Fruit fly (Drosophila melanogaster): ENCODE data around the gene CG17260.

The CG17260 gene

DNA sequence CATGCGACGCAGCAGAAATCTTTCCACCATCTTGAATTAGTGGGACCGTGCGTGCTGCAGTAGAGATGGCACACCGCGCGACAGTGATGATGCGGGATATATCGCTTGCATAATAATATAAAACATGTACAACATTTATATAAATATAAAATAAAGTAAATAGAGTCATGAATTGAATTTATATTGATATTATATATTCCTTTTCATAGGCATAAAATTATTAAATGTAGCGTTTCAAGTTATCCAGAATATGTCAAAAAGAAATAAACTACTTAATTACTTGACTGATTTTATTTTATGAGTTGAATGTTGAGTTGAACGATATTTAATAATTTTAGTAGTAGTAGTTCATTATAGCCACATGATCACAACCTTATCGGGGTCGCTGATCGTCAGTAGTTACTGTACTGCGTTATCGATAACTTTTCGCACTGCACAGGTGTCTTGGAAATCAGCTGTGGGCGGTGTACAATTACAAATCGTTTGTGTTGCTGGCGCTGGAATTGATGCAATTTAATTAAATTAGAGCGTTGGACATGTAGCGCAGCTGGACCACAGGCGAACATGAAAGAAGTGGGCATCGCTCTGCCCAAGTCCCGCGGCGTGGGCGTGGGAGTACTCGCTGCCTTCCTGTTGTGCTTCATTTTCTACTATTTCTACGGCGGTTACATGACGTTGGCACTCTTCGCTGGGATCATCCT lies 49.2 kb upstream of the CG17260 start, which contains the start of the genes Chd1 and Bem46 (continued):
- peak; percentile 76 for TF ChIP-seq CG15514 (GFP tag; optimal IDR thresholded peaks at IDR 0.05)
- peak; percentile 83 for TF ChIP-seq ken (GFP tag; IDR thresholded peaks at IDR 0.05)
- TF ChIP-seq dm (GFP tag; optimal IDR thresholded peaks at IDR 0.05), result peak; percentile 58
- peak; percentile 97 for TF ChIP-seq Ets65A (GFP tag)
- TF ChIP-seq nau (GFP tag; optimal IDR thresholded peaks at IDR 0.05), result no peak
- TF ChIP-seq Hr78 (GFP tag; optimal IDR thresholded peaks at IDR 0.05), result no peak
- peak; percentile 78; the same call in 2 of the 3 replicates for TF ChIP-seq CG11093 (GFP tag; IDR thresholded peaks at IDR 0.05)
- no peak for TF ChIP-seq D19B (GFP tag; optimal IDR thresholded peaks at IDR 0.05)
- peak; percentile 82 for TF ChIP-seq CG30020 (tag; optimal IDR thresholded peaks at IDR 0.05)
- TF ChIP-seq tna (GFP tag; IDR thresholded peaks at IDR 0.05; ENCODE audit: partially characterized antibody), result no peak
- peak; percentile 77 for TF ChIP-seq CG10979 (tag; optimal IDR thresholded peaks at IDR 0.05)
- TF ChIP-seq CG9727 (GFP tag; optimal IDR thresholded peaks at IDR 0.05), result peak; percentile 90
- TF ChIP-seq dysf (GFP tag; IDR thresholded peaks at IDR 0.05), result peak; percentile 88
- peak in 1 of 2 experiments; percentile 81 for TF ChIP-seq bsh (GFP tag; optimal IDR thresholded peaks at IDR 0.05)
- peak; percentile 15 for TF ChIP-seq mirr (GFP tag; optimal IDR thresholded peaks at IDR 0.05)
- TF ChIP-seq abd-A (tag; optimal IDR thresholded peaks at IDR 0.05), result no peak
- peak; percentile 64; the same call in 1 of the 3 replicates for TF ChIP-seq CG7357 (GFP tag; IDR thresholded peaks at IDR 0.05)
- peak; percentile 82 for TF ChIP-seq zfh1 (GFP tag; IDR thresholded peaks at IDR 0.05)
- peak; percentile 72 for TF ChIP-seq CG10462 (GFP tag; optimal IDR thresholded peaks at IDR 0.05)
- peak; percentile 50 for TF ChIP-seq CG16863 (GFP tag; optimal IDR thresholded peaks at IDR 0.05)
- peak; percentile 80 for TF ChIP-seq unpg (GFP tag; optimal IDR thresholded peaks at IDR 0.05)
- TF ChIP-seq CG10267 (tag; optimal IDR thresholded peaks at IDR 0.05), result peak; percentile 81
- TF ChIP-seq Lpt (GFP tag; optimal IDR thresholded peaks at IDR 0.05), result no peak
- TF ChIP-seq CG30403 (GFP tag; optimal IDR thresholded peaks at IDR 0.05), result peak; percentile 93
- TF ChIP-seq CG34376 (GFP tag; optimal IDR thresholded peaks at IDR 0.05), result no peak
- no peak for TF ChIP-seq Hey (tag; optimal IDR thresholded peaks at IDR 0.05)
- peak; percentile 79; the same call in 2 of the 3 replicates for TF ChIP-seq Mrtf (GFP tag; IDR thresholded peaks at IDR 0.05)
- TF ChIP-seq D (optimal IDR thresholded peaks at IDR 0.05), result no peak
- peak; percentile 70 for TF ChIP-seq D (GFP tag; optimal IDR thresholded peaks at IDR 0.05)
- peak; percentile 78 for TF ChIP-seq CG7372 (GFP tag; IDR thresholded peaks at IDR 0.05)
- peak; percentile 44 for TF ChIP-seq pfk (GFP tag; optimal IDR thresholded peaks at IDR 0.05)
- TF ChIP-seq gro (GFP tag; optimal IDR thresholded peaks at IDR 0.05), result peak; percentile 27
- peak; percentile 84 for TF ChIP-seq vvl (GFP tag; IDR thresholded peaks at IDR 0.05)
- TF ChIP-seq btn (GFP tag; optimal IDR thresholded peaks at IDR 0.05), result no peak
- peak; percentile 66 for TF ChIP-seq CG8765 (GFP tag; IDR thresholded peaks at IDR 0.05)
- peak; percentile 56 for TF ChIP-seq NK7.1 (GFP tag; optimal IDR thresholded peaks at IDR 0.05)
- peak; percentile 38 for TF ChIP-seq CG1792 (GFP tag; optimal IDR thresholded peaks at IDR 0.05)
- peak; percentile 53 for TF ChIP-seq ftz-f1 (GFP tag; optimal IDR thresholded peaks at IDR 0.05)
- TF ChIP-seq CG15011 (GFP tag; optimal IDR thresholded peaks at IDR 0.05), result no peak
- TF ChIP-seq ttk (GFP tag; IDR thresholded peaks at IDR 0.05), result peak; percentile 82
- peak; percentile 79 for TF ChIP-seq bab2 (GFP tag; optimal IDR thresholded peaks at IDR 0.05)
- no peak for TF ChIP-seq CG2129 (GFP tag; IDR thresholded peaks at IDR 0.05; ENCODE audit: partially characterized antibody)
- peak; percentile 91 for TF ChIP-seq CG14710 (tag; optimal IDR thresholded peaks at IDR 0.05)
- TF ChIP-seq CG6254 (GFP tag; optimal IDR thresholded peaks at IDR 0.05), result peak; percentile 53
- 0 out of 2 replicates have a peak, but pooled peaks have one; percentile 47 for TF ChIP-seq peb (GFP tag; IDR thresholded peaks at IDR 0.05)
- no peak for TF ChIP-seq CG1832 (GFP tag; optimal IDR thresholded peaks at IDR 0.05)
- TF ChIP-seq ssp (GFP tag; IDR thresholded peaks at IDR 0.05), result peak; percentile 78
- peak; percentile 79 for TF ChIP-seq CG15696 (tag; optimal IDR thresholded peaks at IDR 0.05)
- peak; percentile 81 for TF ChIP-seq CG4820 (GFP tag; optimal IDR thresholded peaks at IDR 0.05)

All from whole organism, embryonic.